Fruit fly (Drosophila melanogaster) whole organism: ENCODE measurements around the gene CG2698.
A peak's percentile ranks its signal among the peaks of the same experiment; 100 is the strongest.

Source experiments
- CG8478 ChIP-seq: fragments of >200 bp; optimal IDR thresholded peaks from 2 replicates; lab custom pipeline; 2018; ENCODE audit warnings: inconsistent platforms
- Dll ChIP-seq: fragments of >200 bp; optimal IDR thresholded peaks from 2 replicates; lab custom pipeline; 2017
- EcR ChIP-seq, 2 experiments: fragments of >200 bp; optimal IDR thresholded peaks; 2 replicates each; lab custom pipeline; 2017; ENCODE audit warnings: missing biosample characterization in 2 of 2, missing genetic modification characterization in 2 of 2, missing genetic modification reagents in 2 of 2
- pan ChIP-seq: fragments of >200 bp; optimal IDR thresholded peaks from 2 replicates; lab custom pipeline; 2017
- psq ChIP-seq: fragments of >200 bp; optimal IDR thresholded peaks from 2 replicates; lab custom pipeline; 2017
- usp ChIP-seq: fragments of >200 bp; optimal IDR thresholded peaks from 2 replicates; lab custom pipeline; 2017; ENCODE audit warnings: missing biosample characterization, missing genetic modification characterization, mixed read lengths

The CG2698 gene

dm6 chr3R:7967801-7968200 lies 33.6 kb upstream of the CG2698 start:
- TF ChIP-seq EcR (GFP tag; optimal IDR thresholded peaks at IDR 0.05; lab: Kevin White, UChicago) (peak in 1 of 2 experiments; percentile 88), pan (lab: Kevin White, UChicago) (no peak), Dll (lab: Kevin White, UChicago) (peak; percentile 89)

dm6 chr3R:7968958-7969701 lies 32.2 kb upstream of the CG2698 start:
- no peak for TF ChIP-seq pan (lab: Kevin White, UChicago)
- no peak for TF ChIP-seq usp
- no peak for TF ChIP-seq Dll (lab: Kevin White, UChicago)
- TF ChIP-seq psq, result no peak
- no peak for TF ChIP-seq EcR (GFP tag; optimal IDR thresholded peaks at IDR 0.05; lab: Kevin White, UChicago)
- TF ChIP-seq CG8478 (lab: Kevin White, UChicago), result no peak

dm6 chr3R:7969702-7970175 lies 31.6 kb upstream of the CG2698 start:
- TF ChIP-seq Dll (lab: Kevin White, UChicago) (no peak), usp (no peak), psq (no peak), EcR (GFP tag; optimal IDR thresholded peaks at IDR 0.05; lab: Kevin White, UChicago) (no peak), pan (lab: Kevin White, UChicago) (no peak)

dm6 chr3R:7970640-7971039 lies 30.7 kb upstream of the CG2698 start:
- TF ChIP-seq Dll (lab: Kevin White, UChicago), result peak; percentile 3
- TF ChIP-seq usp, result no peak

- TF ChIP-seq EcR (GFP tag; optimal IDR thresholded peaks at IDR 0.05; lab: Kevin White, UChicago) (no peak), usp (no peak), pan (lab: Kevin White, UChicago) (no peak), Dll (lab: Kevin White, UChicago) (no peak), CG8478 (lab: Kevin White, UChicago) (no peak), psq (no peak)
Observed at dm6 chr3R:7972179-7972578, 29.2 kb upstream of the CG2698 start.

- TF ChIP-seq Dll (lab: Kevin White, UChicago) (no peak), usp (no peak), psq (no peak), EcR (GFP tag; optimal IDR thresholded peaks at IDR 0.05; lab: Kevin White, UChicago) (no peak), pan (lab: Kevin White, UChicago) (no peak), CG8478 (lab: Kevin White, UChicago) (no peak)
Observed at dm6 chr3R:7973049-7973448, 28.3 kb upstream of the CG2698 start.

dm6 chr3R:7977011-7977925 lies 24.1 kb upstream of the CG2698 start:
- TF ChIP-seq usp (no peak), Dll (lab: Kevin White, UChicago) (no peak), psq (no peak), EcR (GFP tag; optimal IDR thresholded peaks at IDR 0.05; lab: Kevin White, UChicago) (no peak), pan (lab: Kevin White, UChicago) (no peak), CG8478 (lab: Kevin White, UChicago) (no peak)

- TF ChIP-seq usp (no peak), pan (lab: Kevin White, UChicago) (no peak), psq (no peak), Dll (lab: Kevin White, UChicago) (no peak), CG8478 (lab: Kevin White, UChicago) (no peak), EcR (GFP tag; optimal IDR thresholded peaks at IDR 0.05; lab: Kevin White, UChicago) (no peak)
Observed at dm6 chr3R:7978379-7979009, 22.9 kb upstream of the CG2698 start, which contains the start of the genes CD98hc and Os-C. Gene CD98hc, minus strand, starts transcription at chr3R:7978428. Gene Os-C, plus strand, starts transcription at chr3R:7978959.

- TF ChIP-seq usp, result no peak
- no peak for TF ChIP-seq pan (lab: Kevin White, UChicago)
- TF ChIP-seq EcR (GFP tag; optimal IDR thresholded peaks at IDR 0.05; lab: Kevin White, UChicago), result no peak
- TF ChIP-seq psq, result no peak
- TF ChIP-seq Dll (lab: Kevin White, UChicago), result no peak
- TF ChIP-seq CG8478 (lab: Kevin White, UChicago), result no peak
Observed at dm6 chr3R:7980222-7980621, 21.1 kb upstream of the CG2698 start, which contains the start of gene Sfp84E. Gene Sfp84E, minus strand, starts transcription at chr3R:7980322.

dm6 chr3R:7981396-7981795 lies 20.0 kb upstream of the CG2698 start:
- TF ChIP-seq Dll (lab: Kevin White, UChicago) (no peak), psq (no peak), CG8478 (lab: Kevin White, UChicago) (no peak), EcR (GFP tag; optimal IDR thresholded peaks at IDR 0.05; lab: Kevin White, UChicago) (no peak), usp (no peak), pan (lab: Kevin White, UChicago) (no peak)

- no peak for TF ChIP-seq CG8478 (lab: Kevin White, UChicago)
- TF ChIP-seq pan (lab: Kevin White, UChicago), result no peak
- no peak for TF ChIP-seq psq
- TF ChIP-seq EcR (GFP tag; optimal IDR thresholded peaks at IDR 0.05; lab: Kevin White, UChicago), result no peak
- no peak for TF ChIP-seq usp
- TF ChIP-seq Dll (lab: Kevin White, UChicago), result no peak
Observed at dm6 chr3R:7990257-7990656, 11.1 kb upstream of the CG2698 start.
